Worm (Caenorhabditis elegans) whole organism, L4/young adult: ENCODE results near the gene F21C10.1.

ENCODE experiments used
- W03F9.2 ChIP-seq: fragments of 150-350 bp; optimal IDR thresholded peaks from 2 replicates; lab custom pipeline; 2014; ENCODE audit warnings: missing biosample characterization, missing genetic modification characterization
- dao-5 ChIP-seq: sonication (generic microtip); optimal IDR thresholded peaks from 2 replicates; lab custom pipeline; 2016; ENCODE audit warnings: missing genotype, missing genetic modification characterization, moderate library complexity, missing compliant biosample characterization
- him-1 ChIP-seq: sonication (generic microtip); optimal IDR thresholded peaks from 2 replicates; lab custom pipeline; 2016; ENCODE audit warnings: missing genotype, missing genetic modification reagents, missing genetic modification characterization, missing compliant biosample characterization

The F21C10.1 gene

DNA sequence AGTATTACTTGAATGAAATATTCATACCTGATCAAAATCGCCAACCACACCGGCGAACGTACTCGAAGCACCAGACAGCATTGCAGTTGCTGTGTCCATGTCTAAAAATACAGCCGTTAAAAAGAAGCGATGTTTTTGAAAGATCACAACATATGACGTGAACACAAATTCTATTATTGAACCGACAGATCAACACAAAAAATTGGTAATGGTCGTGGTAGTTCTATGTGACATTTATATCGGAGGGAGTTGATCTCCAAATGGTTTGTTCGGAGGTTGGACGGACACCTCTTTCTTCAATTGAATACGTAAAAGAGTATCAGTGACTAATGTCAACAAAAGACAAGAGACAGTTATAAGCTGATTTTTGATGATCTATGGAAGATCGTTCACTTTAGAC lies 9.2 kb downstream of the F21C10.1 start, which contains the start of gene pitr-3:
TSS of gene pitr-3 (minus strand) at position 101 of the 400 bp plus-strand sequence.
- TF ChIP-seq dao-5 (tag; lab: Kevin White, UChicago) = no peak
- TF ChIP-seq him-1 (tag; lab: Kevin White, UChicago) = no peak
- no peak for TF ChIP-seq W03F9.2 (tag; lab: Kevin White, UChicago)

DNA sequence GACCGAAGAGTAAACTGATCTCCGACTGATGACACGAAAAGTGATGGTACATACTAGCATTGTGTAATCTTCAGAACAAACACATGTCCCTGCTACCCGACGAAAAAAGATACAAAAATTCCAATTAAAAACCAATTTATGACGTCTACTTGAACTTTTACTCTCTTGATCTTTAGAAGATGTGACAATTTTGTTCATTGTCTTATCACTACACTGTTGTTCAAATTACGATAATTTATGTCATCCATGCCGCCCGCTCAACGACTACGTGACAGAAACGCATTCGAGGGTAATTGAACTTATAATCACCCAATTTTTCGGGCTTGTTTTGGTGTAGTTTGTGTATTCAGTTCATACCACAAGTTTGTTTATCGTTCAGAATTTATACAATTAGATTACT lies 11.8 kb downstream of the F21C10.1 start:
- TF ChIP-seq dao-5 (tag; lab: Kevin White, UChicago) = no peak
- no peak for TF ChIP-seq W03F9.2 (tag; lab: Kevin White, UChicago)
- TF ChIP-seq him-1 (tag; lab: Kevin White, UChicago) = no peak

DNA sequence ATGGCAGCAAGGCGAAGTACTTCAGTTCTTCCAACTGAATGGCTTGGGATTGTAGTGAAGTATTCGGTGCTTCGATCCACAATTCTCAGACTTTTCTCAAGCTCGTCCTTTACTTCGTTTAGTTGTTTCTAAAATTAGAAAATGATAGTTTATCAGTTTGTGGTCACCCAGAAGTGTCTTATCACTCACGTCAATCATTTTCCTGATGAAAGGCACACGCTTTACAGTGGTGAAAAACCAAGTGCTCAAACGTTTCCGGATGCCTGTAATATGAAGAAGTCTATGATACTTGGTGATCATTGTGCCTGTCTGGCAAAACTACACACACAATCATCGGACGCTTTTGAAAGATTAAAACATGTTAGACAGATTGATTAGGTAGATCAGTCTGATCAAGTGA lies 14.1 kb downstream of the F21C10.1 start:
- TF ChIP-seq dao-5 (tag; lab: Kevin White, UChicago) = no peak
- no peak for TF ChIP-seq W03F9.2 (tag; lab: Kevin White, UChicago)
- no peak for TF ChIP-seq him-1 (tag; lab: Kevin White, UChicago)

DNA sequence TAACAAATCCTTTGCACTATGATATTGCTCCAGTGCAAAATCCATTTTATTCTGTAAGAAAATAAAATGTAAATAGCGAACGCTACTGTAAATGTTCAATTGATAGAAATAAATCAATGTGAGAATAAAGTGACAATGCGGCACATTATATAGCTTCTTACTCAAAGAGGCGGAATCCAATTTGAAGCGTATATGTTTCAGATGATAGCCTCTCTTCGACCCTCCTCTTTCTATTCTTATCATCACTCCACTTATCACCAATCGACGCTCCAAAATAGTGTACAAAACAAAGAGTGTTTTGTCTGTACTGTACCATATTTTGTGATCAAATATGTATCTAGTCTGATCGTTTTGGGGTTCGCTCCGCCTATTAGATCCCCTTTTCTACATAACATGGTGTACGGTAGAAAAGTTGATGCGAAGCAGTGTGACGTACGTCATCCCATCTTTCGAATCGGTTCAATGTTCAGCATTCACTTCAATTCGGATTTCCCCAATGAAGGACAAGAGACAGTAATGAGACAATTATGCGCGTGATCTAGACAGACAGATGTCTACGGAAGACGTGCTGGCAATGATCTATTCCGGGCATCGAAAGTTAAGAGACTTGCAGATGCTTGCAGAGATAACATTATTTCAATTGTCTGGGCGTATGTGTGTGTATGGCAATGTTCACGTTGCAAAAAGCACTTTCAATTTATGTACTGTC lies 14.9 kb downstream of the F21C10.1 start, which contains the start of gene spl-2:
TSS of gene spl-2 (minus strand) at position 51 of the 709 bp plus-strand sequence.
- TF ChIP-seq dao-5 (tag; lab: Kevin White, UChicago) = no peak
- TF ChIP-seq him-1 (tag; lab: Kevin White, UChicago) = no peak
- TF ChIP-seq W03F9.2 (tag; lab: Kevin White, UChicago) = no peak

DNA sequence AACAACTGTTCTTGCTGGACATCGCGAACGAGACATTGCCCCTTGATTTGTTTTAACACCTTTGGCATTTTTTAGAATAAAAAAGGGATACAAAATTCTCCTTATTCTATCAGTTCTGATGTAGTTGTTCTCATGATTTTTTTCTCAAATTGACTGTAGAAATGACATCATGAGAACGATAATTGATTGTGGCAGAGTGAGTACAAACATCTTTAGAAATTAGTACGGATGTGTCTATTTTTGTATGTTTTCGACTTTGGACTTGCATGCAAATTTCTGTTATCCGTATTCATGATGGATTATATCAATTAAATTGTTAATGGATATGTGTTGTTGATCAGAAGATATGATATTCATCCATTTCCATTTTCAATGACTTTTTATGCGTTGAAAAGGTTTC lies 16.0 kb downstream of the F21C10.1 start:
- TF ChIP-seq him-1 (tag; lab: Kevin White, UChicago) (no peak), W03F9.2 (tag; lab: Kevin White, UChicago) (no peak), dao-5 (tag; lab: Kevin White, UChicago) (no peak)

DNA sequence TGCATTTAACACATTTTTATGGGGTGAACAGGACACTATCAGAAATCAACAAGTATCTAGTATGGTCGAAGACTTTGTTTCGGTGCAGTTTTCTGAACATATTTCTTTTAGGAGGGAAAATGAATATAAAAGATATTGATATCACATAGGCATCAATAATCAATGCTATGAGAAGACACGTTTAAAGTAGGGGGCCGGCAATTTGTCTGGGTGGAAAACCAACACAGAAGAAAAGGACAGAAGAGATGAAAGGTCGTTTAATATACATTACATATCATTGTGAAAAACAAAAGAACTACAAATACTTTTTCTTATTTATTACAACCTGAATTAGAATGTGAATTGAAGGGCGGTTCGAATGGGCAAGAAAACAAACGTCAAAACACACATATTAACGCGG lies 20.2 kb downstream of the F21C10.1 start:
- TF ChIP-seq W03F9.2 (tag; lab: Kevin White, UChicago) (no peak), him-1 (tag; lab: Kevin White, UChicago) (no peak), dao-5 (tag; lab: Kevin White, UChicago) (no peak)

DNA sequence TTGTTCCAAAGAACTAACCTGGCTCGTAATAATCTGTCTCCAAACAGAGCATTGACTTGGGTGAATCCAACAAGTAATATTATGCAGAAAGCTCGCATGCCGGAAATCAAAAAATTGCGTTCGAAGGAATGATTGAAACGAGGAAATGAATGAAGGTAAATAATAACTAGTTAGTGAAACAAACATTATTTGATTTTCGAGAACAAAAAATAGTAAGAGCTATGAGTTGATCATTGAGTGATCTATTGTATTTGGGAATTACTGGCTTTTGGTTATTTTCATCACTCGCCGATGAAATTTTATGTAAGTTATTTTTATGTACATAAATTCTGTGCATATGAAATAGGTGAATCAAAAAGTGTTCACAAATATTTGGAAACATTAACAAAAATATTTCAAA lies 22.6 kb downstream of the F21C10.1 start, which contains the start of gene B0222.5:
TSS of gene B0222.5 (minus strand) at position 101 of the 400 bp plus-strand sequence.
- TF ChIP-seq W03F9.2 (tag; lab: Kevin White, UChicago) (no peak), dao-5 (tag; lab: Kevin White, UChicago) (no peak), him-1 (tag; lab: Kevin White, UChicago) (no peak)

DNA sequence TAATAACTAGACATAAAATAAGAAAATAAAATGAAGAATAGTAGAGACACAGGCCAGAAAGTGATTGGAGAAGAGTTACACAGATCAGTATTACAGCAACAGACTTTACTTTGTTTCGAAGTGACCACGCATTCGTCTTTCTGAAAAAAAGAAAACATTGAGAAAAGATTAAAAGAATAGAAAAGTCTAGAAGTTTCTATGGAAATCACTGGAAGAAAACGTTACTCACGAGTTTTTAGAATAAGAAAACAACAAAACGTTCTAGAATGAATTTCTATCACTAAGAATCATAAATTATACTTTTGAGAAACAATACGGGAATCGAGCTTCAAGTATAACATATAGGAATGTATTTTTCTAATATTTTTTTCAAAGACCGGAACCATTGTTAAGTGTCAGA lies 23.5 kb downstream of the F21C10.1 start:
- TF ChIP-seq W03F9.2 (tag; lab: Kevin White, UChicago) (no peak), dao-5 (tag; lab: Kevin White, UChicago) (no peak), him-1 (tag; lab: Kevin White, UChicago) (no peak)

DNA sequence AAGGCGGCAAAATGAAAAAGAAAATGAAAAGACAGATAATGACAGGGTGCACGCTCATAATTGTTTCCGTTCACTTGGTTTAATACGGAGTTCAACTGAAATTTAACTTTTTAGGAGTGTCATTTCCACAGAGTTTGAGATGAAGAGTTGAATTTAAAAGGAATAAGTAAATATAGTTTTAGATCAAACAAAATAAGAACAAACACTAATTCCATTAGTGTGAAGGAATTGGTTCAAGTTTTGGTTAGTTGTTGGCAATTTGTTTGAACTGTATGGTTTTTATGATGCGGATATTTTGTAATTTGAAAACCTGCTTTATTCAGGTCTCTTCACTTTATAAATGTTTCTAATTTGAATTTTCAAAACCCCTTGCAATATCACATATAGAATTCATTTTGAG lies 24.5 kb downstream of the F21C10.1 start, which contains the start of gene B0222.15:
TSS of gene B0222.15 (minus strand) at position 101 of the 400 bp plus-strand sequence.
- TF ChIP-seq dao-5 (tag; lab: Kevin White, UChicago) (no peak), W03F9.2 (tag; lab: Kevin White, UChicago) (no peak), him-1 (tag; lab: Kevin White, UChicago) (no peak)

DNA sequence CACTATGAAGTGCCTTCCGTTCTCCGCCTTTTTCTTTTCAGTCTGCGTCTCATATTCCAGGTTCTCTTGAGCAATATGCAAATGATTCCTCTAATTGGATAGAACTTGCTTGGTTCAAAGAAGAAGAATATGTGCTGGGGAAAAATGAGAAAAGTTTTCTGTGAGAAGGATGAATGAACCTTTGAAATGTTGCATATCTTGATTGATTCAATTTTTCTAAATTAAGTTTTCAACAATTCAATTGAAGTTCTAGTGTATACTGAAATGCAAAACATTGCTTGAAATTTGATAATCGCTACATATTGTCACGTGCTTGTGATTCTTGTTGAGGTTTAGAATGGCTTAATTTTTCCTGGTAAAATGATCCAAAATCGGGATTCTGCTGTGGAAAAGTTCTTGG lies 25.5 kb downstream of the F21C10.1 start:
- no peak for TF ChIP-seq dao-5 (tag; lab: Kevin White, UChicago)
- no peak for TF ChIP-seq W03F9.2 (tag; lab: Kevin White, UChicago)
- TF ChIP-seq him-1 (tag; lab: Kevin White, UChicago) = no peak

DNA sequence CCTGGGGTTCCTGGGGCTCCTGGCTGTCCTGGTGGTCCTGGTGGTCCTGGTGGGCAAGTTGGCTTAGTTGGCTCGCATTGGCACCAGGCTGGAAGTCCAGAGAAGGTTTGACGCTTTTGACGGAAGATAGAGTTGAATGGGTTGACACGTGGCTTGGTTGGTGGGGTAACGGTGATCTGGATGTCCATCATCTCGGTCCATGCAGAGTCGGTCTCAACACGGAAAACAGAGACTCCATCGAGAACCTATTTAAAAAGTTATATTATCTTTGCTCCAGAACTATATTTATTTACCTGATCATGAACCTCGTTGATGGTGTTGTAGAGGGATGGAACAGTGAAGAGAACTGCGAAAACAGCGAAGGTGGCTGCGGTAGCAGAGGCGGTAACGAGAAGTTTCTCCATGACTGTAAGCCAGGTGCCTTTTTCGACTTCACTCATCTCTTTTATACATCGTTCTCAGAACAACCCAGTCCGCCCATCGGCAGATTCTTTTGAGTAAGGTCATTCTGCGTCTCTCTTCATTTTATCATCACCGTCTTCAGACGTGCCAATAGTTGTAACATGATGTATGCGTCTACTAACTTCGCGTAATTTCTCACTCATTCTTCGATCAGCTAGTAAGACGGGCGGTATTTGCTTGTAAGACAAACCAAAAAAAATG lies 28.2 kb downstream of the F21C10.1 start, which contains the start of gene col-144:
TSS of gene col-144 (minus strand) at position 419 of the 663 bp plus-strand sequence.
- TF ChIP-seq dao-5 (tag; lab: Kevin White, UChicago) (no peak), W03F9.2 (tag; lab: Kevin White, UChicago) (no peak), him-1 (tag; lab: Kevin White, UChicago) (no peak)

DNA sequence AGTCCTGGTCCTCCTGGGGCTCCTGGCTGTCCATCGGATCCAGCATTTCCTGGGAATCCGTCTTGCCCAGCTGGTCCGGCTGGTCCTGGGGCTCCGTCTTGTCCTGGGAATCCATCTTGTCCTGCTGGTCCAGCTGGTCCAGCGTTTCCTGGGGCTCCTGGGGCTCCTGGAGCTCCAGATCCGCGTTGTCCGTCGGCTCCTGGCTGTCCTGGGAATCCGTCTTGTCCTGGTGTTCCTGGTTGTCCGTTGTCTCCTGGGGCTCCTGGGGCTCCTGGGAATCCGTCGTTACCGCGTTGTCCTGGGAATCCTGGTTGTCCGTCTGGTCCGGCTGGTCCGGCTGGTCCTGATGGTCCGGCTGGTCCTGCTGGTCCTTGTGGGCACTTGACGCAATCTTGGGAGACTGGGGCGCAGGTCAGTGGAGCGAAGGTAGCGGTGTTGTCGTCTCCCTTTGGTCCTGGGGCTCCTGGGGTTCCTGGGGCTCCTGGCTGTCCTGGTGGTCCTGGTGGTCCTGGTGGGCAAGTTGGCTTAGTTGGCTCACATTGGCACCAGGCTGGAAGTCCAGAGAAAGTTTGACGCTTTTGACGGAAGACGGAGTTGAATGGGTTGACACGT lies 30.1 kb downstream of the F21C10.1 start:
- TF ChIP-seq him-1 (tag; lab: Kevin White, UChicago) = no peak
- TF ChIP-seq dao-5 (tag; lab: Kevin White, UChicago) = no peak
- no peak for TF ChIP-seq W03F9.2 (tag; lab: Kevin White, UChicago)

DNA sequence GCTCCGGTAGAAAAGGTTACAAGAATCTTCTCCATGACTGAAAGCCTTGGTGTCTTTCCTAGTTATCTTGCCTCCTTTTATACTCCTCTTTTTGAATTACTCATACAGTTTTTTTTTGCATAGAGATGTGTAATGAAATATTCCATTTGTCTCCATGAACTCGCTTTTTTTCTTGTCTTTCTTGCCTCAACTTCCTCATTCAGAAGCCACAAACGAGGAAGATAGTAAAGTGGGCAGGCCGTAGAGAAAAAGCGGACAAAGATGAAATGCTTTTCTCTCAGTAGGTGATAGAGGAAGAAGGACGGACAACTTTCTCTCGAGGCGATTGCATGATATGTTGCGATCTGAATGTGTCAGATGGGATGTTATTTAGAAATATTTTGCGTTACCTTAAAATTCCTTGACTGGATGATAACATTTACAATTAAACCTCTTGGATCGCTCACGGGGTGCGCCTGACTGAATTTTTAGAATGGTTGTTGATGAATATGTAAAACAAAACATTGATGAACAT lies 30.9 kb downstream of the F21C10.1 start, which contains the start of gene col-145:
TSS of gene col-145 (minus strand) at position 51 of the 514 bp plus-strand sequence.
- TF ChIP-seq him-1 (tag; lab: Kevin White, UChicago) (no peak), dao-5 (tag; lab: Kevin White, UChicago) (no peak), W03F9.2 (tag; lab: Kevin White, UChicago) (no peak)
